Fruit fly (Drosophila melanogaster): ENCODE data around the gene CG15484.

The CG15484 gene

DNA sequence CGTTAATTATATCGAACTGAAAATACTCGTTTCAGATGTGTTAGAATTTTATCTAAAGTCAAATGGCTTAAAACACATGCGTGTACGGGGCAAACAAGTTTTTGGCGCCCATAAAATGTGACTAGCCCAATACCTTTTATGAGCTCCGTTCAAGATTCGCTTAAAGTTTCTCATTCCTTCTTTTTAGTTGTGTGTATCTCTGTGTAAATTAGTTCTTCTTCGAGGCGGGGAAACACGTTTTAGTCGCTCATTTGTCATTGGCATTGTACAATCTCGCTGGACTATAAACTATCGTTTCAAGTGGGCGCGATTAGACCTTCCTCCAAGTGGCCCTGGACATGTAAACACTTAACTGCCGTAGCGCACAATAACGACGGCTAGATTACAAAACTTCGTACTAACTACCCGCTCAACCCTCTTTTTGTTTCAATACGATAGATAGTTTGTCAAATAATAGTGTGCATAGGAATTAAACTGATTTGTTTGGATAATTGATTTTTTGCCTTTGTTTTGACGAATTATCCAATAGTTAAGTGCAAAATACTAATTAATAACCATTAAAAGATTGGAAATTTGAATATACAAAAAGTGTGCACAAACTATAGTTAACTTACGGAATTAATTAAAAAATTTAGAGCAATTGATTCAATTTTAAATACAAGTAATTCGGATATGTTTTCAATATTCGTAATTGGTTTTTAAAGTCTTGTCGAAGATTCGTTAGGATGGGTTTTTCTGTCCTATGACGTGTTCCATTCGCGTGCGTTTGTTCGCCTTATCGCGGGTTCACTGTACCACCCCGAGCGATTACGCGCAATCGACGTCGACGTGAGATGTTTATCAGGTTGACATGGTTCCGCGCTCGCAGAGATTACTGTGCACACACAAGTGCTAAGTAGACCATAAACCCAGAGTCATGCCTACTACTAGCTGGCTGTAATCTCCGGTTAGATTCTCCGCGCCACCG, 13.2 kb upstream of the CG15484 start (continued):
- no peak for TF ChIP-seq Stat92E (GFP tag; optimal IDR thresholded peaks at IDR 0.05)
- no peak for TF ChIP-seq CkIIα-i1 (GFP tag; IDR thresholded peaks at IDR 0.05)
- TF ChIP-seq ems (GFP tag; optimal IDR thresholded peaks at IDR 0.05) = no peak
- peak; percentile 18; the same call in 1 of the 2 replicates for TF ChIP-seq peb (GFP tag; IDR thresholded peaks at IDR 0.05)
- TF ChIP-seq jing (GFP tag; optimal IDR thresholded peaks at IDR 0.05) = no peak
- TF ChIP-seq E2f1 (GFP tag; IDR thresholded peaks at IDR 0.05) = peak; percentile 32; the same call in 1 of the 2 replicates
- peak; percentile 46 for TF ChIP-seq CoRest (tag; optimal IDR thresholded peaks at IDR 0.05)
- no peak for TF ChIP-seq NC2α (GFP tag; optimal IDR thresholded peaks at IDR 0.05)
- TF ChIP-seq ind (GFP tag; optimal IDR thresholded peaks at IDR 0.05) = peak; percentile 47
- peak; percentile 25 for TF ChIP-seq CG15696 (tag; optimal IDR thresholded peaks at IDR 0.05)
- TF ChIP-seq CG34422 (GFP tag; IDR thresholded peaks at IDR 0.05) = 0 out of 3 replicates have a peak, but pooled peaks have one; percentile 53
- TF ChIP-seq CG17186 (GFP tag; optimal IDR thresholded peaks at IDR 0.05) = no peak
- TF ChIP-seq Xbp1 (GFP tag; optimal IDR thresholded peaks at IDR 0.05) = peak; percentile 69
- peak; percentile 26; the same call in 1 of the 2 replicates for TF ChIP-seq Rx (GFP tag; IDR thresholded peaks at IDR 0.05)
- peak; percentile 63 for TF ChIP-seq phol (tag; optimal IDR thresholded peaks at IDR 0.05)
- TF ChIP-seq Pdp1 (GFP tag; optimal IDR thresholded peaks at IDR 0.05) = peak; percentile 37 to 81
- peak; percentile 62 for TF ChIP-seq Fer1 (GFP tag; optimal IDR thresholded peaks at IDR 0.05)
- TF ChIP-seq Oli (tag; optimal IDR thresholded peaks at IDR 0.05) = peak; percentile 17
- no peak for TF ChIP-seq Camta (GFP tag; optimal IDR thresholded peaks at IDR 0.05)
- peak; percentile 28 for TF ChIP-seq Dip3 (GFP tag; optimal IDR thresholded peaks at IDR 0.05)
- no peak for TF ChIP-seq prd (optimal IDR thresholded peaks at IDR 0.05)
- peak; percentile 74 for TF ChIP-seq prd (GFP tag; IDR thresholded peaks at IDR 0.05)
- TF ChIP-seq CG8359 (GFP tag; optimal IDR thresholded peaks at IDR 0.05; ENCODE audit: borderline replicate concordance) = no peak
- no peak; the same call in 1 of the 2 replicates for TF ChIP-seq danr (GFP tag; IDR thresholded peaks at IDR 0.05)
- TF ChIP-seq CG14667 (GFP tag; IDR thresholded peaks at IDR 0.05) = peak; percentile 23; the same call in 1 of the 2 replicates
- TF ChIP-seq CG31441 (GFP tag; IDR thresholded peaks at IDR 0.05) = peak; percentile 64
- TF ChIP-seq CG7839 (tag; optimal IDR thresholded peaks at IDR 0.05) = peak; percentile 69
- no peak for TF ChIP-seq lola (GFP tag; optimal IDR thresholded peaks at IDR 0.05)
- no peak for TF ChIP-seq CG43689 (GFP tag; IDR thresholded peaks at IDR 0.05)
- TF ChIP-seq CG18599 (GFP tag; optimal IDR thresholded peaks at IDR 0.05) = peak; percentile 71
- peak; percentile 70 for TF ChIP-seq stc (GFP tag; IDR thresholded peaks at IDR 0.05)
- no peak for TF ChIP-seq Nf-YA (GFP tag; IDR thresholded peaks at IDR 0.05)
- peak; percentile 34 for TF ChIP-seq CG4820 (GFP tag; optimal IDR thresholded peaks at IDR 0.05)
- TF ChIP-seq CG10366 (GFP tag; IDR thresholded peaks at IDR 0.05) = 0 out of 2 replicates have a peak, but pooled peaks have one; percentile 11
- peak; percentile 69 for TF ChIP-seq CG9215 (GFP tag; IDR thresholded peaks at IDR 0.05)
- TF ChIP-seq CG8944 (GFP tag; optimal IDR thresholded peaks at IDR 0.05) = no peak
- TF ChIP-seq CG6683 (GFP tag; optimal IDR thresholded peaks at IDR 0.05) = peak; percentile 50
- peak; percentile 39 to 42 for TF ChIP-seq dpn (GFP tag; optimal IDR thresholded peaks at IDR 0.05)
- no peak for TF ChIP-seq emc (GFP tag; optimal IDR thresholded peaks at IDR 0.05)
- TF ChIP-seq CG32767 (GFP tag; IDR thresholded peaks at IDR 0.05) = no peak
- TF ChIP-seq CG9932 (GFP tag; IDR thresholded peaks at IDR 0.05) = peak; percentile 55
- TF ChIP-seq CG12769 (tag; optimal IDR thresholded peaks at IDR 0.05) = peak; percentile 61
- peak; percentile 77 for TF ChIP-seq sug (tag; optimal IDR thresholded peaks at IDR 0.05)
- no peak; the same call in 1 of the 2 replicates for TF ChIP-seq Awh (GFP tag; IDR thresholded peaks at IDR 0.05)
- TF ChIP-seq Xrp1 (GFP tag; IDR thresholded peaks at IDR 0.05) = peak; percentile 73
- peak; percentile 35; the same call in 1 of the 2 replicates for TF ChIP-seq CG3847 (GFP tag; IDR thresholded peaks at IDR 0.05)
- no peak for TF ChIP-seq ab (GFP tag; optimal IDR thresholded peaks at IDR 0.05)
- peak; percentile 61 for TF ChIP-seq Fer3 (tag; optimal IDR thresholded peaks at IDR 0.05)

All from whole organism, embryonic.